Worm (Caenorhabditis elegans) whole organism, L4 larva: ENCODE results near the gene smgl-2.

Experiments used
- F26F4.8 ChIP-seq: fragments of 200-800 bp; sonication (Bioruptor generic); conservative IDR thresholded peaks from 2 replicates; pipeline ENCODE4 v1.3.6; 2022; ENCODE audit warnings: missing genetic modification characterization, missing compliant biosample characterization
- F37D6.2 ChIP-seq: sonication (generic microtip); optimal IDR thresholded peaks from 2 replicates; lab custom pipeline; 2016; ENCODE audit warnings: mild to moderate bottlenecking, missing genetic modification characterization, missing compliant biosample characterization
- T20F7.1 ChIP-seq: fragments of 200-800 bp; sonication (Bioruptor generic); optimal IDR thresholded peaks from 2 replicates; lab custom pipeline; 2018; ENCODE audit warnings: mild to moderate bottlenecking, missing genetic modification characterization, missing compliant biosample characterization
- ZK546.5 ChIP-seq, 2 experiments: sonication (generic microtip); optimal IDR thresholded peaks; 2 replicates each; lab custom pipeline; 2017; ENCODE audit warnings: missing biosample characterization in 2 of 2, missing genetic modification characterization in 2 of 2
- aha-1 ChIP-seq: fragments of 150-350 bp; peaks from one replicate; lab custom pipeline; 2014; ENCODE audit warnings: missing biosample characterization, missing genetic modification characterization
- attf-4 ChIP-seq: sonication (generic microtip); optimal IDR thresholded peaks from 3 replicates; lab custom pipeline; 2017; ENCODE audit warnings: missing biosample characterization, missing genetic modification characterization
- daf-19 ChIP-seq: fragments of 200-800 bp; sonication (Bioruptor generic); conservative IDR thresholded peaks from 2 replicates; pipeline ENCODE4 v1.3.6; 2022; ENCODE audit warnings: missing genetic modification characterization, missing compliant biosample characterization
- dmd-6 ChIP-seq: fragments of 200-800 bp; sonication (Bioruptor generic); IDR thresholded peaks from 2 replicates; pipeline ENCODE4 v1.3.6; 2022; ENCODE audit warnings: missing genetic modification reagents, missing genetic modification characterization, missing compliant biosample characterization
- dmd-8 ChIP-seq: fragments of 200-800 bp; sonication (Bioruptor generic); IDR thresholded peaks from 2 replicates; pipeline ENCODE4 v1.3.6; 2022; ENCODE audit warnings: missing genetic modification characterization, missing compliant biosample characterization
- dpl-1 ChIP-seq: fragments of 150-350 bp; optimal IDR thresholded peaks from 2 replicates; lab custom pipeline; 2014; ENCODE audit warnings: missing biosample characterization, missing genetic modification reagents, missing genetic modification characterization
- egl-27 ChIP-seq: sonication (generic microtip); optimal IDR thresholded peaks from 3 replicates; lab custom pipeline; 2017; ENCODE audit warnings: missing biosample characterization, missing genetic modification reagents, missing genetic modification characterization
- egl-43 ChIP-seq: fragments of 200-800 bp; sonication (Bioruptor generic); IDR thresholded peaks from 2 replicates; pipeline ENCODE4 v1.3.6; 2022; ENCODE audit warnings: missing genetic modification reagents, missing genetic modification characterization, missing compliant biosample characterization
- fkh-10 ChIP-seq: fragments of 150-350 bp; optimal IDR thresholded peaks from 2 replicates; lab custom pipeline; 2014; ENCODE audit warnings: missing biosample characterization, missing genetic modification reagents, missing genetic modification characterization
- fos-1 ChIP-seq: fragments of 150-350 bp; optimal IDR thresholded peaks from 2 replicates; lab custom pipeline; 2014; ENCODE audit warnings: missing biosample characterization, missing genetic modification characterization
- gei-8 ChIP-seq: fragments of 200-800 bp; sonication (Bioruptor generic); optimal IDR thresholded peaks from 2 replicates; lab custom pipeline; 2018; ENCODE audit warnings: mild to moderate bottlenecking, missing genetic modification characterization, missing compliant biosample characterization
- hif-1 ChIP-seq, 2 experiments: sonication (generic microtip); optimal IDR thresholded peaks; 2 replicates each; lab custom pipeline; 2016 to 2017; ENCODE audit warnings: missing compliant biosample characterization in 2 of 2, missing genetic modification characterization in 2 of 2, missing genetic modification reagents in 2 of 2, missing genotype in 2 of 2, mild to moderate bottlenecking in 1 of 2
- hlh-11 ChIP-seq: fragments of 200-800 bp; sonication (Bioruptor generic); optimal IDR thresholded peaks from 2 replicates; lab custom pipeline; 2018; ENCODE audit warnings: mild to moderate bottlenecking, missing genetic modification characterization, missing compliant biosample characterization
- hlh-30 ChIP-seq: sonication (generic microtip); optimal IDR thresholded peaks from 2 replicates; lab custom pipeline; 2017; ENCODE audit warnings: antibody characterized with exemption, mild to moderate bottlenecking, missing genetic modification characterization, missing compliant biosample characterization; ENCODE audit not compliant: insufficient read depth
- lim-7 ChIP-seq: fragments of 200-800 bp; sonication (Bioruptor generic); IDR thresholded peaks from 2 replicates; pipeline ENCODE4 v1.3.6; 2022; ENCODE audit warnings: missing genetic modification characterization, missing compliant biosample characterization
- lin-1 ChIP-seq: fragments of 200-800 bp; sonication (Bioruptor generic); IDR thresholded peaks from 2 replicates; pipeline ENCODE4 v1.3.6; 2022; ENCODE audit warnings: missing genetic modification reagents, missing genetic modification characterization, missing compliant biosample characterization
- lin-38 ChIP-seq: fragments of 200-800 bp; sonication (Bioruptor generic); IDR thresholded peaks from 2 replicates; pipeline ENCODE4 v1.3.6; 2022; ENCODE audit warnings: missing genetic modification reagents, missing genetic modification characterization, missing compliant biosample characterization
- lsy-2 ChIP-seq, 2 experiments: fragments of 150-350 bp in 1 of 2; sonication (generic microtip) in 1 of 2; optimal IDR thresholded peaks; 2 replicates each; lab custom pipeline; 2014 to 2017; ENCODE audit warnings: missing biosample characterization in 2 of 2, missing genetic modification characterization in 2 of 2
- madf-5 ChIP-seq, 2 experiments: fragments of 200-800 bp; sonication (Bioruptor generic); IDR thresholded peaks; 2 replicates each; pipeline ENCODE4 v1.3.6; 2022; ENCODE audit warnings: missing compliant biosample characterization in 2 of 2, missing genetic modification characterization in 2 of 2
- mep-1 ChIP-seq: fragments of 150-350 bp; sonication (generic microtip); optimal IDR thresholded peaks from 3 replicates; lab custom pipeline; 2014; ENCODE audit warnings: missing biosample characterization, missing genetic modification characterization
- mes-2 ChIP-seq: sonication (generic microtip); optimal IDR thresholded peaks from 2 replicates; lab custom pipeline; 2016; ENCODE audit warnings: missing genotype, mild to moderate bottlenecking, missing genetic modification characterization, missing compliant biosample characterization; ENCODE audit not compliant: poor library complexity, severe bottlenecking
- nhr-11 ChIP-seq: fragments of 150-350 bp; optimal IDR thresholded peaks from 2 replicates; lab custom pipeline; 2014; ENCODE audit warnings: missing biosample characterization, missing genetic modification characterization
- nhr-25 ChIP-seq: sonication (generic microtip); optimal IDR thresholded peaks from 2 replicates; lab custom pipeline; 2017; ENCODE audit warnings: missing genetic modification characterization, mild to moderate bottlenecking, missing compliant biosample characterization, antibody characterized with exemption, moderate library complexity, borderline replicate concordance; ENCODE audit not compliant: insufficient read depth
- nhr-28 ChIP-seq: fragments of 150-350 bp; optimal IDR thresholded peaks from 2 replicates; lab custom pipeline; 2014; ENCODE audit warnings: missing biosample characterization, missing genetic modification characterization
- nhr-41 ChIP-seq: fragments of 200-800 bp; sonication (Bioruptor generic); IDR thresholded peaks from 2 replicates; pipeline ENCODE4 v1.3.6; 2022; ENCODE audit warnings: missing genetic modification reagents, missing genetic modification characterization, missing compliant biosample characterization
- nhr-6 ChIP-seq: fragments of 150-350 bp; optimal IDR thresholded peaks from 2 replicates; lab custom pipeline; 2014; ENCODE audit warnings: missing biosample characterization, missing genetic modification characterization
- pqm-1 ChIP-seq: sonication (generic microtip); optimal IDR thresholded peaks from 2 replicates; lab custom pipeline; 2017; ENCODE audit warnings: missing biosample characterization, missing genetic modification characterization
- rbr-2 ChIP-seq: sonication (generic microtip); optimal IDR thresholded peaks from 2 replicates; lab custom pipeline; 2016; ENCODE audit warnings: missing genotype, missing genetic modification characterization, missing compliant biosample characterization
- saeg-2 ChIP-seq: fragments of 200-800 bp; sonication (Bioruptor generic); IDR thresholded peaks from 2 replicates; pipeline ENCODE4 v1.3.6; 2022; ENCODE audit warnings: missing genetic modification reagents, missing genetic modification characterization, missing compliant biosample characterization
- spr-1 ChIP-seq: sonication (generic microtip); optimal IDR thresholded peaks from 2 replicates; lab custom pipeline; 2016; ENCODE audit warnings: mild to moderate bottlenecking, missing genetic modification characterization, missing compliant biosample characterization
- spr-3 ChIP-seq: fragments of 200-800 bp; sonication (Bioruptor generic); optimal IDR thresholded peaks from 2 replicates; lab custom pipeline; 2018; ENCODE audit warnings: mild to moderate bottlenecking, missing genetic modification characterization, missing compliant biosample characterization
- tra-1 ChIP-seq: fragments of 200-800 bp; sonication (Bioruptor generic); IDR thresholded peaks from 2 replicates; pipeline ENCODE4 v1.3.6; 2022; ENCODE audit warnings: missing genetic modification reagents, missing genetic modification characterization, missing compliant biosample characterization
- unc-130 ChIP-seq: sonication (generic microtip); optimal IDR thresholded peaks from 2 replicates; lab custom pipeline; 2016; ENCODE audit warnings: missing genetic modification reagents, missing genetic modification characterization, missing compliant biosample characterization
- unc-39 ChIP-seq: sonication (generic microtip); optimal IDR thresholded peaks from 2 replicates; lab custom pipeline; 2017; ENCODE audit warnings: missing biosample characterization, missing genetic modification characterization
- zag-1 ChIP-seq: fragments of 150-350 bp; optimal IDR thresholded peaks from 2 replicates; lab custom pipeline; 2014; ENCODE audit warnings: missing biosample characterization, missing genetic modification characterization
- zfp-2 ChIP-seq: sonication (generic microtip); optimal IDR thresholded peaks from 2 replicates; lab custom pipeline; 2016; ENCODE audit warnings: mild to moderate bottlenecking, missing genetic modification characterization, missing compliant biosample characterization
- zfp-3 ChIP-seq: fragments of 200-800 bp; sonication (Bioruptor generic); conservative IDR thresholded peaks from 2 replicates; pipeline ENCODE4 v1.3.6; 2022; ENCODE audit warnings: missing genetic modification reagents, missing genetic modification characterization, missing compliant biosample characterization
- ztf-11 ChIP-seq: fragments of 150-350 bp; optimal IDR thresholded peaks from 2 replicates; lab custom pipeline; 2014; ENCODE audit warnings: missing biosample characterization, missing genetic modification characterization

Gene smgl-2

DNA sequence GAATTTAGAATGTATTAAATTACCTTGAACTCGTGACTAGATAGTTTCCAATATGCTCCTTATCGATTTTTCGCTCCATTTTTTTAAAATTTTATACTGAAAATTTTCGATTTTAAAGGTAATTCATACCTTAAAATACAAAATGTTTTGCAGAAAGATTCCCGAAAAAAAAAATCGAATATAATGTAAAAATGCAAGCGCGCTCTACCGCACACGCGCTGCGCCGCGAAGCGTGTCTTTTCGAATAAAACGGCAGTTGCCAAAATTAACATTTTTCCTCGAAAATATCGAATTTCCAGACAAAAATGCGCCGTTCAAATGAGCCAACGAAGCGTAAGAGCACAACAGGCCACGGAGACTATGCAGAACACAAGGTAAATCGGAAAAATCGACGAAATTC is 31.3 kb upstream of the smgl-2 start, which contains the start of the genes taf-6.2 and Y37E11AL.3:
Gene taf-6.2, minus strand, starts transcription at position 96 of the 400 bp plus-strand sequence.
Gene Y37E11AL.3, plus strand, starts transcription at position 298 of the 400 bp plus-strand sequence.
- TF ChIP-seq spr-1 (tag; lab: Kevin White, UChicago) (no peak), lsy-2 (tag; optimal IDR thresholded peaks at IDR 0.05; lab: Kevin White, UChicago) (peak in 1 of 2 experiments; percentile 66), mep-1 (peak; percentile 33), madf-5 (GFP tag; IDR thresholded peaks at IDR 0.05; lab: Robert Waterston, UW) (no peak), fkh-10 (GFP tag; lab: Kevin White, UChicago) (peak; percentile 14), tra-1 (GFP tag; lab: Robert Waterston, UW) (no peak), hif-1 (tag; optimal IDR thresholded peaks at IDR 0.05; lab: Kevin White, UChicago) (no peak), nhr-6 (peak; percentile 26), daf-19 (GFP tag; lab: Robert Waterston, UW) (no peak), mes-2 (peak; percentile 79), unc-130 (GFP tag; lab: Kevin White, UChicago) (no peak), T20F7.1 (GFP tag; lab: Kevin White, UChicago) (no peak), dpl-1 (GFP tag; lab: Kevin White, UChicago) (peak; percentile 88), zfp-3 (no peak), nhr-25 (tag; lab: Kevin White, UChicago) (no peak), dmd-6 (no peak), ZK546.5 (tag; optimal IDR thresholded peaks at IDR 0.05; lab: Kevin White, UChicago) (no peak), rbr-2 (peak; percentile 20), lin-38 (peak; percentile 97), hlh-11 (tag; lab: Kevin White, UChicago) (no peak), spr-3 (no peak), zfp-2 (no peak), egl-27 (tag; lab: Kevin White, UChicago) (no peak), attf-4 (no peak), ztf-11 (no peak), F26F4.8 (GFP tag; lab: Robert Waterston, UW) (no peak), hlh-30 (tag; lab: Kevin White, UChicago) (peak; percentile 31), saeg-2 (no peak), aha-1 (tag; lab: Kevin White, UChicago) (peak; percentile 29), gei-8 (no peak), zag-1 (tag; lab: Kevin White, UChicago) (no peak), pqm-1 (tag; lab: Kevin White, UChicago) (no peak), unc-39 (tag; lab: Kevin White, UChicago) (no peak), nhr-41 (GFP tag; lab: Robert Waterston, UW) (no peak), nhr-11 (tag; lab: Kevin White, UChicago) (peak; percentile 21), F37D6.2 (no peak), nhr-28 (tag; lab: Kevin White, UChicago) (peak; percentile 52), egl-43 (GFP tag; lab: Robert Waterston, UW) (no peak)
- TF ChIP-seq, all 104 proteins: peak for 12

DNA sequence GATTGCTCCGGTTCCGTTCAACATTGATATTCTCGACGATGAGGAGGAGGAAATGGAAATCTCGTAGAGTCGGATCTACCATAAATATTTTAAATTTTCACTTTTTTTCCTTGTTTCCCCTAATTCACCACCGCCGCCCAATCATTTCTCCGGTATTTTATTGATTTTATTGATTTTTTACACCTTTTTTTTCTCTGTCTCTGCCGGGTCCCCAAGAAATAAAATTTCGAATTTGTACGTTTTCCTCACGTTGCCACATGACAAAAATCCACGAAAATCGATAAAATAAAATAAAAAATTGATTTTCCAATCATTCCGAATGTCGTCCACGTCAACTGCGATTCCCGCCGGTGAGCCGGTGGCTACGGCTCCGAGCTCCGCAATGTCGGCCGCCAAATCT is 27.8 kb upstream of the smgl-2 start, which contains the start of gene Y37E11AL.2:
Gene Y37E11AL.2, plus strand, starts transcription at position 301 of the 400 bp plus-strand sequence.
- no peak for TF ChIP-seq lin-38
- TF ChIP-seq unc-130 (GFP tag; lab: Kevin White, UChicago): no peak
- no peak for TF ChIP-seq lim-7 (GFP tag; lab: Robert Waterston, UW)
- TF ChIP-seq spr-1 (tag; lab: Kevin White, UChicago): no peak
- TF ChIP-seq lin-1 (GFP tag; lab: Robert Waterston, UW): no peak
- no peak for TF ChIP-seq hlh-11 (tag; lab: Kevin White, UChicago)
- no peak for TF ChIP-seq fos-1 (tag; lab: Kevin White, UChicago)
- TF ChIP-seq zag-1 (tag; lab: Kevin White, UChicago): no peak
- no peak for TF ChIP-seq nhr-41 (GFP tag; lab: Robert Waterston, UW)
- no peak for TF ChIP-seq dmd-8 (GFP tag; lab: Robert Waterston, UW)
